Worm (Caenorhabditis elegans) whole organism, young adult: ENCODE results near the gene Y46B2A.4.

ENCODE experiments used
- ZK185.1 ChIP-seq: sonication (generic microtip); optimal IDR thresholded peaks from 2 replicates; lab custom pipeline; 2016; ENCODE audit warnings: mild to moderate bottlenecking, missing genetic modification characterization, missing compliant biosample characterization; ENCODE audit not compliant: poor library complexity, severe bottlenecking
- mcd-1 ChIP-seq: fragments of 200-800 bp; sonication (Bioruptor generic); IDR thresholded peaks from 2 replicates; pipeline ENCODE4 v1.3.6; 2022; ENCODE audit warnings: missing genetic modification reagents, missing genetic modification characterization, missing compliant biosample characterization
- sea-2 ChIP-seq: fragments of 200-800 bp; sonication (Bioruptor generic); IDR thresholded peaks from 2 replicates; pipeline ENCODE4 v1.3.6; 2022; ENCODE audit warnings: missing genetic modification characterization, missing compliant biosample characterization
- tbx-9 ChIP-seq: sonication (generic microtip); optimal IDR thresholded peaks from 2 replicates; lab custom pipeline; 2016; ENCODE audit warnings: borderline replicate concordance, missing genetic modification characterization, inconsistent platforms, missing compliant biosample characterization
- unc-130 ChIP-seq: sonication (generic microtip); optimal IDR thresholded peaks from 2 replicates; lab custom pipeline; 2016; ENCODE audit warnings: missing genetic modification reagents, missing genetic modification characterization, missing compliant biosample characterization
- ztf-25 ChIP-seq: fragments of 200-800 bp; sonication (Bioruptor generic); IDR thresholded peaks from 2 replicates; pipeline ENCODE4 v1.3.6; 2022; ENCODE audit warnings: missing genetic modification reagents, missing genetic modification characterization, missing compliant biosample characterization
- ztf-26 ChIP-seq: sonication (generic microtip); optimal IDR thresholded peaks from 2 replicates; lab custom pipeline; 2017; ENCODE audit warnings: missing genetic modification characterization, missing compliant biosample characterization

- TF ChIP-seq tbx-9 (tag; lab: Kevin White, UChicago): no peak
- no peak for TF ChIP-seq ZK185.1 (tag; lab: Kevin White, UChicago)
- TF ChIP-seq ztf-25 (GFP tag; lab: Robert Waterston, UW): no peak
- TF ChIP-seq sea-2: no peak
- TF ChIP-seq mcd-1 (GFP tag; lab: Robert Waterston, UW): no peak
- TF ChIP-seq ztf-26: no peak
- TF ChIP-seq unc-130 (GFP tag; lab: Kevin White, UChicago): no peak
Measured at ce11 chrII:861564-861963, at the start of gene Y46B2A.4.
